Worm (Caenorhabditis elegans) whole organism, late embryonic: Measurements from ENCODE around the gene osg-1.

Experiments used
- C38D4.7 ChIP-seq: fragments of 200-800 bp; sonication (Bioruptor generic); optimal IDR thresholded peaks from 2 replicates; lab custom pipeline; 2018; ENCODE audit warnings: mild to moderate bottlenecking, missing genetic modification characterization, moderate library complexity, missing compliant biosample characterization
- ama-1 ChIP-seq: fragments of 150-350 bp; optimal IDR thresholded peaks from 2 replicates; lab custom pipeline; 2014
- ceh-2 ChIP-seq: sonication (generic microtip); optimal IDR thresholded peaks from 2 replicates; lab custom pipeline; 2016; ENCODE audit warnings: missing genotype, missing genetic modification characterization, missing compliant biosample characterization
- elt-4 ChIP-seq: sonication (generic microtip); optimal IDR thresholded peaks from 2 replicates; lab custom pipeline; 2016; ENCODE audit warnings: missing genetic modification characterization, missing compliant biosample characterization
- fkh-10 ChIP-seq: fragments of 150-350 bp; optimal IDR thresholded peaks from 2 replicates; lab custom pipeline; 2014; ENCODE audit warnings: missing biosample characterization, missing genetic modification reagents, missing genetic modification characterization
- lin-11 ChIP-seq: fragments of 200-800 bp; sonication (Bioruptor generic); optimal IDR thresholded peaks from 2 replicates; lab custom pipeline; 2018; ENCODE audit warnings: mild to moderate bottlenecking, missing genetic modification characterization, missing compliant biosample characterization
- ztf-16 ChIP-seq: sonication (generic microtip); optimal IDR thresholded peaks from 2 replicates; lab custom pipeline; 2017; ENCODE audit warnings: missing genetic modification characterization, missing compliant biosample characterization

- no peak for TF ChIP-seq ama-1
- no peak for TF ChIP-seq C38D4.7 (GFP tag; lab: Kevin White, UChicago)
- no peak for TF ChIP-seq lin-11
- no peak for TF ChIP-seq elt-4
- TF ChIP-seq ztf-16 (tag; lab: Kevin White, UChicago) = no peak
- TF ChIP-seq fkh-10 (GFP tag; lab: Kevin White, UChicago) = no peak
- TF ChIP-seq ceh-2 (tag; lab: Kevin White, UChicago) = no peak
Measured at ce11 chrIII:5461079-5461478, 26.3 kb upstream of the osg-1 start, which contains the start of gene F48E8.3.
